Worm (Caenorhabditis elegans) whole organism, L4 larva: ENCODE results near the gene best-15.

Source experiments
- D1046.2 ChIP-seq: fragments of 200-800 bp; sonication (Bioruptor generic); IDR thresholded peaks from 2 replicates; pipeline ENCODE4 v1.3.6; 2022; ENCODE audit warnings: missing genetic modification characterization, missing compliant biosample characterization
- F10B5.3 ChIP-seq: sonication (generic microtip); optimal IDR thresholded peaks from 2 replicates; lab custom pipeline; 2016; ENCODE audit warnings: mild to moderate bottlenecking, missing genetic modification characterization, missing compliant biosample characterization
- F26F4.8 ChIP-seq: fragments of 200-800 bp; sonication (Bioruptor generic); conservative IDR thresholded peaks from 2 replicates; pipeline ENCODE4 v1.3.6; 2022; ENCODE audit warnings: missing genetic modification characterization, missing compliant biosample characterization
- F37D6.2 ChIP-seq: sonication (generic microtip); optimal IDR thresholded peaks from 2 replicates; lab custom pipeline; 2016; ENCODE audit warnings: mild to moderate bottlenecking, missing genetic modification characterization, missing compliant biosample characterization
- F44E2.7 ChIP-seq: fragments of 200-800 bp; sonication (Bioruptor generic); IDR thresholded peaks from 2 replicates; pipeline ENCODE4 v2.1.2; 2022; ENCODE audit warnings: missing genetic modification characterization, missing compliant biosample characterization
- R02D3.7 ChIP-seq: fragments of 150-350 bp; sonication (generic microtip); optimal IDR thresholded peaks from 3 replicates; lab custom pipeline; 2014; ENCODE audit warnings: missing biosample characterization, missing genetic modification characterization
- T20F7.1 ChIP-seq: fragments of 200-800 bp; sonication (Bioruptor generic); optimal IDR thresholded peaks from 2 replicates; lab custom pipeline; 2018; ENCODE audit warnings: mild to moderate bottlenecking, missing genetic modification characterization, missing compliant biosample characterization
- T26A8.4 ChIP-seq: fragments of 200-800 bp; sonication (Bioruptor generic); IDR thresholded peaks from 2 replicates; pipeline ENCODE4 v1.3.6; 2022; ENCODE audit warnings: missing genetic modification characterization, missing compliant biosample characterization
- Y105C5A.15 ChIP-seq: fragments of 200-800 bp; sonication (Bioruptor generic); IDR thresholded peaks from 2 replicates; pipeline ENCODE4 v1.3.6; 2022; ENCODE audit warnings: missing genetic modification characterization, missing compliant biosample characterization
- Y5F2A.4 ChIP-seq: fragments of 200-800 bp; sonication (Bioruptor generic); optimal IDR thresholded peaks from 2 replicates; lab custom pipeline; 2018; ENCODE audit warnings: mild to moderate bottlenecking, missing genetic modification characterization, missing compliant biosample characterization
- ZK546.5 ChIP-seq, 2 experiments: sonication (generic microtip); optimal IDR thresholded peaks; 2 replicates each; lab custom pipeline; 2017; ENCODE audit warnings: missing biosample characterization in 2 of 2, missing genetic modification characterization in 2 of 2
- aha-1 ChIP-seq: fragments of 150-350 bp; peaks from one replicate; lab custom pipeline; 2014; ENCODE audit warnings: missing biosample characterization, missing genetic modification characterization
- attf-4 ChIP-seq: sonication (generic microtip); optimal IDR thresholded peaks from 3 replicates; lab custom pipeline; 2017; ENCODE audit warnings: missing biosample characterization, missing genetic modification characterization
- ceh-44 ChIP-seq: fragments of 200-800 bp; sonication (Bioruptor generic); IDR thresholded peaks from 2 replicates; pipeline ENCODE4 v1.3.6; 2022; ENCODE audit warnings: missing genetic modification reagents, missing genetic modification characterization, missing compliant biosample characterization
- ceh-62 ChIP-seq: sonication (generic microtip); optimal IDR thresholded peaks from 2 replicates; lab custom pipeline; 2017; ENCODE audit warnings: missing biosample characterization, missing genetic modification characterization
- ces-1 ChIP-seq: fragments of 150-350 bp; sonication (generic microtip); optimal IDR thresholded peaks from 4 replicates; lab custom pipeline; 2014; ENCODE audit warnings: missing biosample characterization, missing genetic modification reagents, missing genetic modification characterization
- daf-12 ChIP-seq: fragments of 150-350 bp; optimal IDR thresholded peaks from 2 replicates; lab custom pipeline; 2014; ENCODE audit warnings: missing biosample characterization, missing genetic modification reagents, missing genetic modification characterization
- daf-19 ChIP-seq: fragments of 200-800 bp; sonication (Bioruptor generic); conservative IDR thresholded peaks from 2 replicates; pipeline ENCODE4 v1.3.6; 2022; ENCODE audit warnings: missing genetic modification characterization, missing compliant biosample characterization
- daf-8 ChIP-seq: fragments of 200-800 bp; sonication (Bioruptor generic); IDR thresholded peaks from 2 replicates; pipeline ENCODE4 v1.3.6; 2022; ENCODE audit warnings: missing genetic modification characterization, missing compliant biosample characterization
- dmd-6 ChIP-seq: fragments of 200-800 bp; sonication (Bioruptor generic); IDR thresholded peaks from 2 replicates; pipeline ENCODE4 v1.3.6; 2022; ENCODE audit warnings: missing genetic modification reagents, missing genetic modification characterization, missing compliant biosample characterization
- egl-27 ChIP-seq: sonication (generic microtip); optimal IDR thresholded peaks from 3 replicates; lab custom pipeline; 2017; ENCODE audit warnings: missing biosample characterization, missing genetic modification reagents, missing genetic modification characterization
- egl-43 ChIP-seq: fragments of 200-800 bp; sonication (Bioruptor generic); IDR thresholded peaks from 2 replicates; pipeline ENCODE4 v1.3.6; 2022; ENCODE audit warnings: missing genetic modification reagents, missing genetic modification characterization, missing compliant biosample characterization
- fkh-10 ChIP-seq: fragments of 150-350 bp; optimal IDR thresholded peaks from 2 replicates; lab custom pipeline; 2014; ENCODE audit warnings: missing biosample characterization, missing genetic modification reagents, missing genetic modification characterization
- gei-8 ChIP-seq: fragments of 200-800 bp; sonication (Bioruptor generic); optimal IDR thresholded peaks from 2 replicates; lab custom pipeline; 2018; ENCODE audit warnings: mild to moderate bottlenecking, missing genetic modification characterization, missing compliant biosample characterization
- hlh-30 ChIP-seq: sonication (generic microtip); optimal IDR thresholded peaks from 2 replicates; lab custom pipeline; 2017; ENCODE audit warnings: antibody characterized with exemption, mild to moderate bottlenecking, missing genetic modification characterization, missing compliant biosample characterization; ENCODE audit not compliant: insufficient read depth
- lin-1 ChIP-seq: fragments of 200-800 bp; sonication (Bioruptor generic); IDR thresholded peaks from 2 replicates; pipeline ENCODE4 v1.3.6; 2022; ENCODE audit warnings: missing genetic modification reagents, missing genetic modification characterization, missing compliant biosample characterization
- lin-13 ChIP-seq: fragments of 150-350 bp; optimal IDR thresholded peaks from 2 replicates; lab custom pipeline; 2014; ENCODE audit warnings: missing biosample characterization, missing genetic modification reagents, missing genetic modification characterization
- lin-29 ChIP-seq: fragments of 200-800 bp; sonication (Bioruptor generic); IDR thresholded peaks from 2 replicates; pipeline ENCODE4 v1.3.6; 2022; ENCODE audit warnings: missing genetic modification reagents, missing genetic modification characterization, missing compliant biosample characterization
- lin-38 ChIP-seq: fragments of 200-800 bp; sonication (Bioruptor generic); IDR thresholded peaks from 2 replicates; pipeline ENCODE4 v1.3.6; 2022; ENCODE audit warnings: missing genetic modification reagents, missing genetic modification characterization, missing compliant biosample characterization
- madf-9 ChIP-seq: fragments of 200-800 bp; sonication (Bioruptor generic); conservative IDR thresholded peaks from 2 replicates; pipeline ENCODE4 v1.3.6; 2022; ENCODE audit warnings: missing genetic modification reagents, missing genetic modification characterization, missing compliant biosample characterization
- mdt-29 ChIP-seq: fragments of 200-800 bp; sonication (Bioruptor generic); IDR thresholded peaks from 2 replicates; pipeline ENCODE4 v1.3.6; 2022; ENCODE audit warnings: missing genetic modification reagents, missing genetic modification characterization, missing compliant biosample characterization
- mes-2 ChIP-seq: sonication (generic microtip); optimal IDR thresholded peaks from 2 replicates; lab custom pipeline; 2016; ENCODE audit warnings: missing genotype, mild to moderate bottlenecking, missing genetic modification characterization, missing compliant biosample characterization; ENCODE audit not compliant: poor library complexity, severe bottlenecking
- nhr-10 ChIP-seq: fragments of 150-350 bp; optimal IDR thresholded peaks from 2 replicates; lab custom pipeline; 2014; ENCODE audit warnings: missing biosample characterization, missing genetic modification characterization
- nhr-11 ChIP-seq: fragments of 150-350 bp; optimal IDR thresholded peaks from 2 replicates; lab custom pipeline; 2014; ENCODE audit warnings: missing biosample characterization, missing genetic modification characterization
- nhr-111 ChIP-seq: fragments of 200-800 bp; sonication (Bioruptor generic); optimal IDR thresholded peaks from 2 replicates; lab custom pipeline; 2018; ENCODE audit warnings: mild to moderate bottlenecking, missing genetic modification characterization, missing compliant biosample characterization
- nhr-28 ChIP-seq: fragments of 150-350 bp; optimal IDR thresholded peaks from 2 replicates; lab custom pipeline; 2014; ENCODE audit warnings: missing biosample characterization, missing genetic modification characterization
- nhr-76 ChIP-seq: fragments of 150-350 bp; optimal IDR thresholded peaks from 2 replicates; lab custom pipeline; 2014; ENCODE audit warnings: missing biosample characterization, missing genetic modification characterization
- rbr-2 ChIP-seq: sonication (generic microtip); optimal IDR thresholded peaks from 2 replicates; lab custom pipeline; 2016; ENCODE audit warnings: missing genotype, missing genetic modification characterization, missing compliant biosample characterization
- sdz-12 ChIP-seq: fragments of 200-800 bp; sonication (Bioruptor generic); optimal IDR thresholded peaks from 2 replicates; lab custom pipeline; 2018; ENCODE audit warnings: mild to moderate bottlenecking, missing genetic modification characterization, missing compliant biosample characterization
- spr-1 ChIP-seq: sonication (generic microtip); optimal IDR thresholded peaks from 2 replicates; lab custom pipeline; 2016; ENCODE audit warnings: mild to moderate bottlenecking, missing genetic modification characterization, missing compliant biosample characterization
- spr-3 ChIP-seq: fragments of 200-800 bp; sonication (Bioruptor generic); optimal IDR thresholded peaks from 2 replicates; lab custom pipeline; 2018; ENCODE audit warnings: mild to moderate bottlenecking, missing genetic modification characterization, missing compliant biosample characterization
- tag-97 ChIP-seq: fragments of 200-800 bp; sonication (Bioruptor generic); IDR thresholded peaks from 2 replicates; pipeline ENCODE4 v1.3.6; 2022; ENCODE audit warnings: missing genetic modification characterization, missing compliant biosample characterization
- unc-130 ChIP-seq: sonication (generic microtip); optimal IDR thresholded peaks from 2 replicates; lab custom pipeline; 2016; ENCODE audit warnings: missing genetic modification reagents, missing genetic modification characterization, missing compliant biosample characterization
- unc-39 ChIP-seq: sonication (generic microtip); optimal IDR thresholded peaks from 2 replicates; lab custom pipeline; 2017; ENCODE audit warnings: missing biosample characterization, missing genetic modification characterization
- vab-7 ChIP-seq: fragments of 200-800 bp; sonication (Bioruptor generic); IDR thresholded peaks from 2 replicates; pipeline ENCODE4 v1.3.6; 2022; ENCODE audit warnings: missing genetic modification reagents, missing genetic modification characterization, missing compliant biosample characterization
- zfp-2 ChIP-seq: sonication (generic microtip); optimal IDR thresholded peaks from 2 replicates; lab custom pipeline; 2016; ENCODE audit warnings: mild to moderate bottlenecking, missing genetic modification characterization, missing compliant biosample characterization
- zfp-3 ChIP-seq: fragments of 200-800 bp; sonication (Bioruptor generic); conservative IDR thresholded peaks from 2 replicates; pipeline ENCODE4 v1.3.6; 2022; ENCODE audit warnings: missing genetic modification reagents, missing genetic modification characterization, missing compliant biosample characterization
- zip-11 ChIP-seq: fragments of 200-800 bp; sonication (Bioruptor generic); IDR thresholded peaks from 2 replicates; pipeline ENCODE4 v1.3.6; 2022; ENCODE audit warnings: missing genetic modification characterization, missing compliant biosample characterization
- zip-2 ChIP-seq: fragments of 150-350 bp; optimal IDR thresholded peaks from 2 replicates; lab custom pipeline; 2014; ENCODE audit warnings: missing biosample characterization, missing genetic modification characterization
- ztf-11 ChIP-seq: fragments of 150-350 bp; optimal IDR thresholded peaks from 2 replicates; lab custom pipeline; 2014; ENCODE audit warnings: missing biosample characterization, missing genetic modification characterization

Gene best-15

ce11 chrIV:10819049-10819448, 13.0 kb downstream of the best-15 start (continued):
- TF ChIP-seq D1046.2 (no peak), daf-12 (tag; lab: Kevin White, UChicago) (no peak), unc-39 (tag; lab: Kevin White, UChicago) (no peak), lin-1 (GFP tag; lab: Robert Waterston, UW) (no peak), nhr-10 (no peak), egl-43 (GFP tag; lab: Robert Waterston, UW) (peak; percentile 62; the same call in 1 of the 2 replicates), daf-8 (GFP tag; lab: Robert Waterston, UW) (no peak), unc-130 (GFP tag; lab: Kevin White, UChicago) (no peak), F26F4.8 (no peak), spr-1 (tag; lab: Kevin White, UChicago) (no peak), Y5F2A.4 (GFP tag; lab: Kevin White, UChicago) (no peak), zip-11 (no peak), Y105C5A.15 (GFP tag; lab: Robert Waterston, UW) (0 out of 2 replicates have a peak, but pooled peaks have one; percentile 24), nhr-11 (peak; percentile 7), sdz-12 (GFP tag; lab: Kevin White, UChicago) (no peak), dmd-6 (GFP tag; lab: Robert Waterston, UW) (peak; percentile 42), mes-2 (tag; lab: Kevin White, UChicago) (no peak), spr-3 (GFP tag; lab: Kevin White, UChicago) (no peak), mdt-29 (GFP tag; lab: Robert Waterston, UW) (no peak)

- TF ChIP-seq ZK546.5 (tag; optimal IDR thresholded peaks at IDR 0.05; lab: Kevin White, UChicago): no peak
- TF ChIP-seq gei-8 (GFP tag; lab: Kevin White, UChicago): no peak
- no peak for TF ChIP-seq Y5F2A.4 (GFP tag; lab: Kevin White, UChicago)
- no peak for TF ChIP-seq zfp-3 (GFP tag; lab: Robert Waterston, UW)
- TF ChIP-seq egl-43 (GFP tag; lab: Robert Waterston, UW): peak; percentile 68; the same call in 1 of the 2 replicates
- no peak for TF ChIP-seq rbr-2
- TF ChIP-seq vab-7 (GFP tag; lab: Robert Waterston, UW): no peak
- no peak for TF ChIP-seq egl-27 (tag; lab: Kevin White, UChicago)
- no peak for TF ChIP-seq T20F7.1 (GFP tag; lab: Kevin White, UChicago)
- no peak for TF ChIP-seq ztf-11 (tag; lab: Kevin White, UChicago)
- TF ChIP-seq ces-1: no peak
- TF ChIP-seq nhr-76 (tag; lab: Kevin White, UChicago): no peak
- peak; percentile 48 for TF ChIP-seq hlh-30 (tag; lab: Kevin White, UChicago)
- no peak for TF ChIP-seq dmd-6 (GFP tag; lab: Robert Waterston, UW)
- TF ChIP-seq spr-1 (tag; lab: Kevin White, UChicago): no peak
- TF ChIP-seq T26A8.4 (GFP tag; lab: Robert Waterston, UW): no peak
- peak; percentile 14; the same call in 1 of the 2 replicates for TF ChIP-seq madf-9 (GFP tag; lab: Robert Waterston, UW)
- TF ChIP-seq unc-130 (GFP tag; lab: Kevin White, UChicago): no peak
- TF ChIP-seq F44E2.7 (GFP tag; lab: Robert Waterston, UW): no peak
- TF ChIP-seq fkh-10 (GFP tag; lab: Kevin White, UChicago): no peak
- TF ChIP-seq zip-2 (tag; lab: Kevin White, UChicago): no peak
- no peak for TF ChIP-seq D1046.2
- no peak for TF ChIP-seq zip-11
- TF ChIP-seq lin-38 (GFP tag; lab: Robert Waterston, UW): no peak
- TF ChIP-seq lin-13 (GFP tag; lab: Kevin White, UChicago): no peak
- TF ChIP-seq R02D3.7 (tag; lab: Kevin White, UChicago): no peak
- no peak for TF ChIP-seq zfp-2 (tag; lab: Kevin White, UChicago)
- no peak for TF ChIP-seq daf-19 (GFP tag; lab: Robert Waterston, UW)
- no peak for TF ChIP-seq F37D6.2 (tag; lab: Kevin White, UChicago)
- TF ChIP-seq ceh-44 (GFP tag; lab: Robert Waterston, UW): no peak
- no peak for TF ChIP-seq nhr-28 (tag; lab: Kevin White, UChicago)
- TF ChIP-seq daf-12 (tag; lab: Kevin White, UChicago): no peak
- TF ChIP-seq F10B5.3 (tag; lab: Kevin White, UChicago): no peak
- no peak for TF ChIP-seq attf-4 (tag; lab: Kevin White, UChicago)
- no peak for TF ChIP-seq nhr-111 (GFP tag; lab: Kevin White, UChicago)
- no peak for TF ChIP-seq F26F4.8
- TF ChIP-seq tag-97 (GFP tag; lab: Robert Waterston, UW): no peak
- TF ChIP-seq lin-29 (GFP tag; lab: Robert Waterston, UW): no peak
- peak; percentile 97 for TF ChIP-seq aha-1
- no peak for TF ChIP-seq ceh-62 (tag; lab: Kevin White, UChicago)
- TF ChIP-seq Y105C5A.15 (GFP tag; lab: Robert Waterston, UW): no peak
These were observed 15.0 kb downstream of the best-15 start for ce11 chrIV:10817030-10817429.
